Fruit fly (Drosophila melanogaster): ENCODE data around the gene Alms1b.

DNA sequence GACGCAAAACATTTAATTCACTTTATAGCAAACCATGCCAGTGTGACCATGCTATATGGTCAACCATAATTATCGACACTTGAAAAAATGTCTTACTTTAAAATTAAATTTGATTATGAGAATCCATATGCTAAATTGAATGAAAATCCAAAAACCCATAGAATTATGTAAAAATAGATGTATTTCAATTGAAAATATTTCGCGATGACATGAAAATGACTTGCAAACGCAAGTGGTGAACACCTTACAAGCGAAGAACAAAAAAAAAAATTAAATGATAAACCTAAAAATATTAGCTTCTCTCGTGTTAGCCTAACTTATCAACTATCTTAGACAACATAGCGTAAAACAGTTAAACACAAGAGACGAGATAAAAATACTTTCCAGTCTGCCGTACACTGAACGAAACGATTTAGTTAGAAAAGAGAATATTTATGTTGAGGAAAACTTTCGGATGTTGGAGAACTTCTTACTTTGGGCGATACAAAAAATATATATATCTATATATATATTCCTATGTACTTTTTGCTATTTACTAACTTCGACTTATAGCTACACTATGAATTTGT, 49.2 kb upstream of the Alms1b start:
- peak; percentile 24 for TF ChIP-seq CG14711 (tag; optimal IDR thresholded peaks at IDR 0.05)
- peak; percentile 16 for TF ChIP-seq toe (GFP tag; optimal IDR thresholded peaks at IDR 0.05)
- TF ChIP-seq CG11617 (GFP tag; optimal IDR thresholded peaks at IDR 0.05) = peak; percentile 39
- peak; percentile 61 for TF ChIP-seq kay (GFP tag; ENCODE audit: borderline replicate concordance)
- TF ChIP-seq cic (GFP tag; optimal IDR thresholded peaks at IDR 0.05) = no peak
- no peak for TF ChIP-seq Clk (GFP tag; optimal IDR thresholded peaks at IDR 0.05)
- TF ChIP-seq CG7101 (tag; optimal IDR thresholded peaks at IDR 0.05) = peak; percentile 38
- TF ChIP-seq CG7045 (GFP tag; optimal IDR thresholded peaks at IDR 0.05) = peak; percentile 10
- TF ChIP-seq Mnt (GFP tag; optimal IDR thresholded peaks at IDR 0.05) = no peak

Data from whole organism, adult.